Fruit fly (Drosophila melanogaster) whole organism, prepupa: Measurements from ENCODE around the gene CG32318.

Experiments used
- CG11902 ChIP-seq: fragments of 200-800 bp; sonication (Bioruptor generic); optimal IDR thresholded peaks from 3 replicates; lab custom pipeline; 2016; ENCODE audit warnings: missing biosample characterization, missing genetic modification characterization
- CG4318 ChIP-seq: fragments of 200-800 bp; sonication (Bioruptor generic); optimal IDR thresholded peaks from 3 replicates; lab custom pipeline; 2017; ENCODE audit warnings: missing biosample characterization, mild to moderate bottlenecking, missing genetic modification characterization
- Gug ChIP-seq: fragments of 200-800 bp; sonication (Bioruptor generic); IDR thresholded peaks from 2 replicates; pipeline ENCODE4 v1.3.6; 2022; ENCODE audit warnings: missing biosample characterization, missing genetic modification characterization
- Hr39 ChIP-seq: fragments of 200-800 bp; sonication (Bioruptor generic); optimal IDR thresholded peaks from 2 replicates; lab custom pipeline; 2016; ENCODE audit warnings: missing biosample characterization, missing genetic modification characterization
- Sox102F ChIP-seq: fragments of 200-800 bp; sonication (Bioruptor generic); optimal IDR thresholded peaks from 2 replicates; lab custom pipeline; 2016; ENCODE audit warnings: missing biosample characterization, mild to moderate bottlenecking, missing genetic modification characterization
- eg ChIP-seq: fragments of 200-800 bp; sonication (Bioruptor generic); IDR thresholded peaks from 3 replicates; pipeline ENCODE4 v1.3.6; 2022; ENCODE audit warnings: missing biosample characterization, missing genetic modification characterization
- lz ChIP-seq: fragments of 200-800 bp; sonication (Bioruptor generic); optimal IDR thresholded peaks from 3 replicates; lab custom pipeline; 2016; ENCODE audit warnings: missing biosample characterization, missing genetic modification characterization
- ss ChIP-seq, 2 experiments: fragments of 200-800 bp; sonication (Bioruptor generic); optimal IDR thresholded peaks; 2 replicates in 1 of 2; 3 replicates in 1 of 2; lab custom pipeline; 2017 to 2018; ENCODE audit warnings: mild to moderate bottlenecking in 2 of 2, missing biosample characterization in 2 of 2, missing genetic modification characterization in 2 of 2, moderate library complexity in 1 of 2

dm6 chr3L:1294835-1295234 lies 48.1 kb upstream of the CG32318 start:
- TF ChIP-seq eg (GFP tag; lab: Robert Waterston, UW) = no peak
- TF ChIP-seq Sox102F (GFP tag; lab: Kevin White, UChicago) = no peak
- TF ChIP-seq Hr39 = no peak
- no peak for TF ChIP-seq CG4318 (GFP tag; lab: Kevin White, UChicago)
- no peak for TF ChIP-seq CG11902 (GFP tag; lab: Kevin White, UChicago)
- TF ChIP-seq ss (GFP tag; optimal IDR thresholded peaks at IDR 0.05; lab: Kevin White, UChicago) = no peak
- no peak for TF ChIP-seq Gug (GFP tag; lab: Robert Waterston, UW)
- TF ChIP-seq lz (GFP tag; lab: Kevin White, UChicago) = no peak
